Worm (Caenorhabditis elegans) whole organism, L3 larva: ENCODE data around the gene tag-65.

ENCODE experiments used
- aly-2 ChIP-seq: fragments of 150-350 bp; optimal IDR thresholded peaks from 2 replicates; lab custom pipeline; 2014; ENCODE audit warnings: missing biosample characterization, missing genetic modification characterization
- fkh-10 ChIP-seq: sonication (generic microtip); optimal IDR thresholded peaks from 2 replicates; lab custom pipeline; 2017; ENCODE audit warnings: missing biosample characterization, missing genetic modification reagents, missing genetic modification characterization
- lin-15B ChIP-seq: fragments of 150-350 bp; optimal IDR thresholded peaks from 2 replicates; lab custom pipeline; 2014; ENCODE audit warnings: missing biosample characterization, missing genetic modification characterization
- nhr-12 ChIP-seq: fragments of 150-350 bp; optimal IDR thresholded peaks from 2 replicates; lab custom pipeline; 2014; ENCODE audit warnings: missing biosample characterization, missing genetic modification characterization
- nhr-28 ChIP-seq: fragments of 150-350 bp; optimal IDR thresholded peaks from 2 replicates; lab custom pipeline; 2014; ENCODE audit warnings: missing biosample characterization, missing genetic modification characterization
- nhr-77 ChIP-seq: fragments of 150-350 bp; optimal IDR thresholded peaks from 2 replicates; lab custom pipeline; 2014; ENCODE audit warnings: missing biosample characterization, missing genetic modification characterization
- pqm-1 ChIP-seq: fragments of 150-350 bp; optimal IDR thresholded peaks from 2 replicates; lab custom pipeline; 2017; ENCODE audit warnings: missing biosample characterization, missing genetic modification characterization, inconsistent platforms
- snpc-4 ChIP-seq: fragments of 150-350 bp; optimal IDR thresholded peaks from 2 replicates; lab custom pipeline; 2014; ENCODE audit warnings: missing biosample characterization, missing genetic modification characterization
- unc-62 ChIP-seq: fragments of 150-350 bp; sonication (generic microtip); optimal IDR thresholded peaks from 4 replicates; lab custom pipeline; 2014; ENCODE audit warnings: missing biosample characterization, missing genetic modification reagents, missing genetic modification characterization
- ztf-4 ChIP-seq: fragments of 150-350 bp; optimal IDR thresholded peaks from 2 replicates; lab custom pipeline; 2014; ENCODE audit warnings: missing biosample characterization, missing genetic modification characterization

ce11 chrV:13716531-13716930, 38.1 kb upstream of the tag-65 start, which contains the start of gene T01D3.6:
- TF ChIP-seq nhr-12 (no peak), pqm-1 (tag; lab: Kevin White, UChicago) (peak; percentile 71), fkh-10 (GFP tag; lab: Kevin White, UChicago) (no peak), aly-2 (tag; lab: Kevin White, UChicago) (no peak), snpc-4 (tag; lab: Kevin White, UChicago) (no peak), nhr-28 (tag; lab: Kevin White, UChicago) (no peak), nhr-77 (no peak), lin-15B (tag; lab: Kevin White, UChicago) (no peak), unc-62 (GFP tag; lab: Kevin White, UChicago) (no peak), ztf-4 (tag; lab: Kevin White, UChicago) (no peak)
